Fruit fly (Drosophila melanogaster) whole organism, embryonic: ENCODE data around the gene CG14431.

Experiments used
- CG10959 ChIP-seq: fragments of 200-800 bp; sonication (Bioruptor generic); IDR thresholded peaks from 2 replicates; pipeline ENCODE4 v1.3.6; 2022; ENCODE audit warnings: missing biosample characterization, missing genetic modification characterization
- CG11560 ChIP-seq: fragments of 200-800 bp; sonication (Bioruptor generic); IDR thresholded peaks from 3 replicates; pipeline ENCODE4 v1.3.6; 2022; ENCODE audit warnings: missing biosample characterization, missing genetic modification characterization
- CG11695 ChIP-seq: fragments of 200-800 bp; sonication (Bioruptor generic); IDR thresholded peaks from 3 replicates; pipeline ENCODE4 v1.3.6; 2022; ENCODE audit warnings: missing biosample characterization, missing genetic modification characterization
- CG12769 ChIP-seq: fragments of 200-800 bp; sonication (Bioruptor generic); optimal IDR thresholded peaks from 2 replicates; lab custom pipeline; 2019; ENCODE audit warnings: missing biosample characterization, mild to moderate bottlenecking, missing genetic modification characterization, moderate library complexity
- CG15479 ChIP-seq: fragments of 200-800 bp; sonication (Bioruptor generic); optimal IDR thresholded peaks from 3 replicates; lab custom pipeline; 2019; ENCODE audit warnings: missing biosample characterization, mild to moderate bottlenecking, missing genetic modification characterization, moderate library complexity
- CG16813 ChIP-seq: fragments of 200-800 bp; sonication (Bioruptor generic); IDR thresholded peaks from 3 replicates; pipeline ENCODE4 v1.3.6; 2022; ENCODE audit warnings: missing biosample characterization, missing genetic modification characterization; ENCODE audit not compliant: partially characterized antibody
- CG17186 ChIP-seq: fragments of 200-800 bp; sonication (Bioruptor generic); optimal IDR thresholded peaks from 3 replicates; lab custom pipeline; 2017; ENCODE audit warnings: missing biosample characterization, missing genetic modification reagents, missing genetic modification characterization
- CG17359 ChIP-seq: fragments of 200-800 bp; sonication (Bioruptor generic); optimal IDR thresholded peaks from 3 replicates; lab custom pipeline; 2018; ENCODE audit warnings: missing biosample characterization, mild to moderate bottlenecking, missing genetic modification characterization, moderate library complexity
- CG17385 ChIP-seq: fragments of 200-800 bp; sonication (Bioruptor generic); optimal IDR thresholded peaks from 3 replicates; lab custom pipeline; 2018; ENCODE audit warnings: missing biosample characterization, mild to moderate bottlenecking, missing genetic modification characterization
- CG18476 ChIP-seq: fragments of 200-800 bp; sonication (Bioruptor generic); optimal IDR thresholded peaks from 2 replicates; lab custom pipeline; 2016; ENCODE audit warnings: missing biosample characterization, mild to moderate bottlenecking, missing genetic modification characterization
- CG18599 ChIP-seq: fragments of 200-800 bp; sonication (Bioruptor generic); optimal IDR thresholded peaks from 3 replicates; lab custom pipeline; 2017; ENCODE audit warnings: missing biosample characterization, missing genetic modification characterization, mild to moderate bottlenecking, moderate library complexity, missing genetic modification reagents
- CG2889 ChIP-seq: fragments of 200-800 bp; sonication (Bioruptor generic); IDR thresholded peaks from 3 replicates; pipeline ENCODE4 v1.3.6; 2022; ENCODE audit warnings: missing biosample characterization, missing genetic modification characterization
- CG4360 ChIP-seq: fragments of 200-800 bp; sonication (Bioruptor generic); IDR thresholded peaks from 2 replicates; pipeline ENCODE4 v1.3.6; 2022; ENCODE audit warnings: missing biosample characterization, missing genetic modification characterization
- CG4617 ChIP-seq: fragments of 200-800 bp; sonication (Bioruptor generic); optimal IDR thresholded peaks from 3 replicates; lab custom pipeline; 2016; ENCODE audit warnings: missing biosample characterization, missing genetic modification characterization, borderline replicate concordance
- CG6254 ChIP-seq: fragments of 200-800 bp; sonication (Bioruptor generic); optimal IDR thresholded peaks from 3 replicates; lab custom pipeline; 2017; ENCODE audit warnings: mild to moderate bottlenecking, missing biosample characterization, missing genetic modification reagents, missing genetic modification characterization
- CG7357 ChIP-seq: fragments of 200-800 bp; sonication (Bioruptor generic); IDR thresholded peaks from 3 replicates; pipeline ENCODE4 v1.3.6; 2022; ENCODE audit warnings: missing biosample characterization, missing genetic modification characterization
- CG8765 ChIP-seq: fragments of 200-800 bp; sonication (Bioruptor generic); IDR thresholded peaks from 2 replicates; pipeline ENCODE4 v1.3.6; 2022; ENCODE audit warnings: missing biosample characterization, missing genetic modification characterization
- CG9215 ChIP-seq: fragments of 200-800 bp; sonication (Bioruptor generic); IDR thresholded peaks from 2 replicates; pipeline ENCODE4 v1.3.6; 2022; ENCODE audit warnings: missing biosample characterization, missing genetic modification characterization
- Camta ChIP-seq: fragments of 200-800 bp; sonication (Bioruptor generic); optimal IDR thresholded peaks from 2 replicates; lab custom pipeline; 2016; ENCODE audit warnings: missing biosample characterization, missing genetic modification characterization
- CkIIα-i1 ChIP-seq: fragments of 200-800 bp; sonication (Bioruptor generic); IDR thresholded peaks from 2 replicates; pipeline ENCODE4 v1.3.6; 2022; ENCODE audit warnings: missing biosample characterization, missing genetic modification characterization
- Dad ChIP-seq: fragments of 200-800 bp; sonication (Bioruptor generic); optimal IDR thresholded peaks from 3 replicates; lab custom pipeline; 2016; ENCODE audit warnings: missing biosample characterization, missing genetic modification characterization
- Dbx ChIP-seq: fragments of 200-800 bp; sonication (Bioruptor generic); IDR thresholded peaks from 3 replicates; pipeline ENCODE4 v1.3.6; 2022; ENCODE audit warnings: missing biosample characterization, missing genetic modification characterization
- Dek ChIP-seq: fragments of 200-800 bp; sonication (Bioruptor generic); optimal IDR thresholded peaks from 3 replicates; lab custom pipeline; 2019; ENCODE audit warnings: missing biosample characterization, mild to moderate bottlenecking, missing genetic modification characterization, moderate library complexity
- Doc3 ChIP-seq: fragments of 200-800 bp; sonication (Bioruptor generic); IDR thresholded peaks from 3 replicates; pipeline ENCODE4 v1.3.6; 2022; ENCODE audit warnings: missing biosample characterization, missing genetic modification characterization; ENCODE audit not compliant: partially characterized antibody
- E2f1 ChIP-seq: fragments of 200-800 bp; sonication (Bioruptor generic); IDR thresholded peaks from 2 replicates; pipeline ENCODE4 v1.3.6; 2022; ENCODE audit warnings: missing biosample characterization, missing genetic modification characterization
- Eip74EF ChIP-seq, 2 experiments: fragments of 200-800 bp in 1 of 2; fragments of >200 bp in 1 of 2; sonication (Bioruptor generic) in 1 of 2; optimal IDR thresholded peaks; 2 replicates each; lab custom pipeline; 2017 to 2019; ENCODE audit warnings: missing biosample characterization in 2 of 2, missing genetic modification characterization in 2 of 2, mild to moderate bottlenecking in 1 of 2, moderate library complexity in 1 of 2
- Fer2 ChIP-seq: fragments of 200-800 bp; sonication (Bioruptor generic); optimal IDR thresholded peaks from 2 replicates; lab custom pipeline; 2018; ENCODE audit warnings: missing biosample characterization, mild to moderate bottlenecking, missing genetic modification characterization, moderate library complexity
- Gsc ChIP-seq: fragments of 200-800 bp; sonication (Bioruptor generic); IDR thresholded peaks from 2 replicates; pipeline ENCODE4 v1.3.6; 2022; ENCODE audit warnings: missing biosample characterization, missing genetic modification characterization
- Gug ChIP-seq: fragments of 200-800 bp; sonication (Bioruptor generic); IDR thresholded peaks from 4 replicates; pipeline ENCODE4 v1.3.6; 2022; ENCODE audit warnings: missing biosample characterization, missing genetic modification characterization
- Lhr ChIP-seq: fragments of 200-800 bp; sonication (Bioruptor generic); optimal IDR thresholded peaks from 3 replicates; lab custom pipeline; 2017; ENCODE audit warnings: mild to moderate bottlenecking, missing biosample characterization, missing genetic modification reagents, missing genetic modification characterization
- NFAT ChIP-seq: fragments of 200-800 bp; sonication (Bioruptor generic); IDR thresholded peaks from 2 replicates; pipeline ENCODE4 v1.3.6; 2022; ENCODE audit warnings: missing biosample characterization, missing genetic modification characterization
- TFAM ChIP-seq: fragments of 200-800 bp; sonication (Bioruptor generic); optimal IDR thresholded peaks from 2 replicates; lab custom pipeline; 2017; ENCODE audit warnings: missing biosample characterization, missing genetic modification characterization, inconsistent platforms
- ash1 ChIP-seq: fragments of 200-800 bp; sonication (Bioruptor generic); optimal IDR thresholded peaks from 2 replicates; lab custom pipeline; 2018; ENCODE audit warnings: missing biosample characterization, mild to moderate bottlenecking, missing genetic modification characterization
- az2 ChIP-seq: fragments of 200-800 bp; sonication (Bioruptor generic); optimal IDR thresholded peaks from 3 replicates; lab custom pipeline; 2016; ENCODE audit warnings: missing biosample characterization, missing genetic modification characterization
- corto ChIP-seq: fragments of 200-800 bp; sonication (Bioruptor generic); optimal IDR thresholded peaks from 2 replicates; lab custom pipeline; 2016; ENCODE audit warnings: missing biosample characterization, mild to moderate bottlenecking, missing genetic modification characterization, moderate library complexity
- dati ChIP-seq: fragments of 200-800 bp; sonication (Bioruptor generic); IDR thresholded peaks from 2 replicates; pipeline ENCODE4 v1.3.6; 2022; ENCODE audit warnings: missing biosample characterization, missing genetic modification characterization
- fd3F ChIP-seq: fragments of 200-800 bp; sonication (Bioruptor generic); optimal IDR thresholded peaks from 2 replicates; lab custom pipeline; 2018; ENCODE audit warnings: missing biosample characterization, mild to moderate bottlenecking, missing genetic modification characterization, moderate library complexity
- grau ChIP-seq: fragments of 200-800 bp; optimal IDR thresholded peaks from 3 replicates; lab custom pipeline; 2019; ENCODE audit warnings: missing biosample characterization, mild to moderate bottlenecking, missing genetic modification characterization, moderate library complexity
- her ChIP-seq: fragments of 200-800 bp; sonication (Bioruptor generic); optimal IDR thresholded peaks from 2 replicates; lab custom pipeline; 2016; ENCODE audit warnings: missing biosample characterization, missing genetic modification characterization
- ind ChIP-seq: fragments of 200-800 bp; sonication (Bioruptor generic); optimal IDR thresholded peaks from 3 replicates; lab custom pipeline; 2016; ENCODE audit warnings: missing biosample characterization, missing genetic modification characterization
- lov ChIP-seq, 2 experiments: fragments of 200-800 bp in 1 of 2; fragments of >200 bp in 1 of 2; sonication (Bioruptor generic) in 1 of 2; IDR thresholded peaks in 1 of 2; optimal IDR thresholded peaks in 1 of 2; 2 replicates in 1 of 2; 3 replicates in 1 of 2; pipeline versions ENCODE4 v1.3.6 to Lab custom; 2017 to 2022; ENCODE audit warnings: missing biosample characterization in 1 of 2, missing genetic modification characterization in 1 of 2
- mld ChIP-seq: fragments of 200-800 bp; sonication (Bioruptor generic); IDR thresholded peaks from 3 replicates; pipeline ENCODE4 v1.3.6; 2022; ENCODE audit warnings: missing biosample characterization, missing genetic modification characterization; ENCODE audit not compliant: partially characterized antibody
- nom ChIP-seq: fragments of 200-800 bp; sonication (Bioruptor generic); optimal IDR thresholded peaks from 2 replicates; lab custom pipeline; 2017; ENCODE audit warnings: missing biosample characterization, missing genetic modification characterization, mild to moderate bottlenecking, moderate library complexity, missing genetic modification reagents
- pros ChIP-seq: fragments of 200-800 bp; sonication (Bioruptor generic); optimal IDR thresholded peaks from 3 replicates; lab custom pipeline; 2019; ENCODE audit warnings: missing biosample characterization, mild to moderate bottlenecking, missing genetic modification characterization, moderate library complexity
- salm ChIP-seq: fragments of 200-800 bp; sonication (Bioruptor generic); optimal IDR thresholded peaks from 2 replicates; lab custom pipeline; 2018; ENCODE audit warnings: missing biosample characterization, mild to moderate bottlenecking, missing genetic modification characterization
- seq ChIP-seq: fragments of 200-800 bp; sonication (Bioruptor generic); IDR thresholded peaks from 2 replicates; pipeline ENCODE4 v1.3.6; 2022; ENCODE audit warnings: missing biosample characterization, missing genetic modification characterization
- stc ChIP-seq: fragments of 200-800 bp; sonication (Bioruptor generic); IDR thresholded peaks from 2 replicates; pipeline ENCODE4 v1.3.6; 2022; ENCODE audit warnings: missing biosample characterization, missing genetic modification characterization
- vfl ChIP-seq: fragments of 200-800 bp; sonication (Bioruptor generic); optimal IDR thresholded peaks from 2 replicates; lab custom pipeline; 2016; ENCODE audit warnings: missing biosample characterization, missing genetic modification characterization
- wdn ChIP-seq: fragments of 200-800 bp; sonication (Bioruptor generic); IDR thresholded peaks from 2 replicates; pipeline ENCODE4 v1.3.6; 2022; ENCODE audit warnings: missing biosample characterization, missing genetic modification characterization

Gene CG14431

DNA sequence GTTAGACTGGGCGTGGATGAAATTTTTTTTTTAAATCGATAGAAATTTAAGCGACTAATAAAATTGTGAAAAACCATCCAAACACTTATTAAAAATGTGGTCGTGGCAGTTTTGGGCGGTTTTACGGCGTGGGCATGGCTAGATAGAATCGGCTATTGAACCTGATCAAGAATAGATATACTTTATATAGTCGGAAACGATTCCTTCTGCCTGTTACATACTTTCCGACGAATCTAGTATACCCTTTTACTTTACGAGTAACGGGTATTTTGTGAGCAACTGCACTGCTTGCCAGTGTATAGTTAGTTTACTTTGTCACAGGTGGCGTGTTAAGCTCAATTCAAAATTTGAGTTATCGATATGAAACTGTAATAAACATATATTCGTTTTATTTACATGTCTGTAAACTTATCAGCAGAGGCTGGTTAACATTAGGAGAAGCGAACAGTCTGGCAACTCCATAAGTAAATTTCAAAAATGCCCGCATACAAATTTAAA lies 106.9 kb downstream of the CG14431 start (continued):
- TF ChIP-seq CG16813 (GFP tag; lab: Robert Waterston, UW) (peak; percentile 64), Dbx (peak; percentile 57; the same call in 1 of the 3 replicates), mld (0 out of 3 replicates have a peak, but pooled peaks have one; percentile 21), CG4617 (GFP tag; lab: Kevin White, UChicago) (no peak), CG11695 (GFP tag; lab: Robert Waterston, UW) (peak; percentile 61; the same call in 2 of the 3 replicates), CkIIα-i1 (GFP tag; lab: Robert Waterston, UW) (no peak), nom (GFP tag; lab: Kevin White, UChicago) (no peak), CG11560 (peak; percentile 91), wdn (GFP tag; lab: Robert Waterston, UW) (no peak), CG10959 (no peak), CG18476 (GFP tag; lab: Kevin White, UChicago) (no peak), Dek (tag; lab: Kevin White, UChicago) (peak; percentile 35), Dad (GFP tag; lab: Kevin White, UChicago) (peak; percentile 54), CG7357 (no peak), CG4360 (GFP tag; lab: Robert Waterston, UW) (no peak), CG6254 (no peak), CG12769 (peak; percentile 58), Eip74EF (GFP tag; optimal IDR thresholded peaks at IDR 0.05; lab: Kevin White, UChicago) (peak in 1 of 2 experiments; percentile 50), CG8765 (no peak), CG15479 (GFP tag; lab: Kevin White, UChicago) (no peak), Lhr (GFP tag; lab: Kevin White, UChicago) (peak; percentile 65), lov (optimal IDR thresholded peaks at IDR 0.05; lab: Kevin White, UChicago) (no peak), lov (GFP tag; IDR thresholded peaks at IDR 0.05; lab: Robert Waterston, UW) (no peak), Camta (GFP tag; lab: Kevin White, UChicago) (peak; percentile 62), stc (no peak; the same call in 1 of the 2 replicates), CG17385 (GFP tag; lab: Kevin White, UChicago) (peak; percentile 5), pros (GFP tag; lab: Kevin White, UChicago) (no peak), Doc3 (GFP tag; lab: Robert Waterston, UW) (peak; percentile 42; the same call in 1 of the 3 replicates), CG18599 (GFP tag; lab: Kevin White, UChicago) (peak; percentile 47), ind (GFP tag; lab: Kevin White, UChicago) (no peak), az2 (GFP tag; lab: Kevin White, UChicago) (peak; percentile 46), Gug (GFP tag; lab: Robert Waterston, UW) (peak; percentile 39; the same call in 1 of the 4 replicates), NFAT (peak; percentile 58; the same call in 1 of the 2 replicates), CG2889 (GFP tag; lab: Robert Waterston, UW) (no peak), CG17186 (peak; percentile 63), corto (no peak), E2f1 (GFP tag; lab: Robert Waterston, UW) (peak; percentile 15; the same call in 1 of the 2 replicates), grau (tag; lab: Kevin White, UChicago) (peak; percentile 40), Fer2 (tag; lab: Kevin White, UChicago) (no peak), CG9215 (0 out of 2 replicates have a peak, but pooled peaks have one; percentile 6), vfl (GFP tag; lab: Kevin White, UChicago) (no peak), ash1 (GFP tag; lab: Kevin White, UChicago) (no peak), salm (tag; lab: Kevin White, UChicago) (peak; percentile 8), CG17359 (tag; lab: Kevin White, UChicago) (peak; percentile 34), her (GFP tag; lab: Kevin White, UChicago) (peak; percentile 21), Gsc (GFP tag; lab: Robert Waterston, UW) (no peak), TFAM (GFP tag; lab: Kevin White, UChicago) (no peak), seq (GFP tag; lab: Robert Waterston, UW) (no peak), fd3F (no peak), dati (no peak)
